Fruit fly (Drosophila melanogaster): ENCODE results near the gene Vha26.
A peak's percentile ranks its signal among the peaks of the same experiment; 100 is the strongest.

Vha26 gene

DNA sequence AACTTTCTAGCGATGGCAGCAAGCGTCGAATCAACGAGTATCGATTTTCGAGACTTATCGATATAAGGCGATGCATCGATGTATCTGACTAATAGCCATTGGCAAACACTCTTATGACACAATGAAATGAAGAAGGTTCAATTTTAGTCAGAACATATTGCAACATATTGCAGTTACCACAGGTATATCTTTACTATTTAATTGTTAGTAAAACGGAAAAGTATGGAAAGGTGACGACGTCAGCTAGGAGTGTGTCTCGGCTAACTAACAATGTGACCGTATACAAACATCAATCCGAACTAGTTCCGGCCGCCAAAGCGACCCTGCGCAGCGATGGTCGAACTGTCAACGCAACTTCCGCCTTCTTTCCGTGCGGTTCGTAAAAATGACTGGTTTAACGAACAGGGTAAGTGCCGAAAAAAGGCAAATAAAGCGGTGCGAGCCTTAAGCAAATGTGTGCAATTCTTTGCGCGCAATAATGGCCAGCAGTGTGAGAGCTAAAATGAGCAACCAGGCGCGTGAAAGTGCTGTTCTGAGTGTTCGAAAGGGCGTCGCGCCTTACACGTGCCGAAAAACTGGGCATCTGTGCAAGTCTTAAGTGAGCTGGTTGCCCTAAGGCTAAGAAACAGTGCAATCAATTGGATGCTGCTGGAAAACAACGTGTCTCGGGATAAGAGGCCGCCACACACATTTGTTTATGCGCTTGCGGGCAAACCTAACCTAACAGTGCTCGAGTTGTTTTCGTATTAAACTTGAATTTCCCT is 32.7 kb downstream of the Vha26 start, which contains the start of the genes Dph4, Spec2 and RpL13A (continued):
- TF ChIP-seq sc (optimal IDR thresholded peaks at IDR 0.05) (no peak), sc (GFP tag; optimal IDR thresholded peaks at IDR 0.05) (peak; percentile 86), pita (GFP tag; optimal IDR thresholded peaks at IDR 0.05) (peak; percentile 87), crc (GFP tag; optimal IDR thresholded peaks at IDR 0.05) (peak; percentile 90), Ets65A (GFP tag) (peak; percentile 98), MESR4 (GFP tag; optimal IDR thresholded peaks at IDR 0.05) (peak; percentile 100), Aef1 (GFP tag; IDR thresholded peaks at IDR 0.05) (no peak), CG10267 (tag; optimal IDR thresholded peaks at IDR 0.05) (peak; percentile 90), zen2 (GFP tag; IDR thresholded peaks at IDR 0.05; ENCODE audit: partially characterized antibody) (no peak), bcd (GFP tag; optimal IDR thresholded peaks at IDR 0.05) (peak; percentile 96), sima (GFP tag; optimal IDR thresholded peaks at IDR 0.05) (peak; percentile 82), Eip74EF (GFP tag; optimal IDR thresholded peaks at IDR 0.05) (peak in 1 of 2 experiments; percentile 79), PHDP (tag; optimal IDR thresholded peaks at IDR 0.05) (peak; percentile 92), Med (GFP tag) (peak; percentile 99), cad (GFP tag; optimal IDR thresholded peaks at IDR 0.05) (no peak), CG8290 (GFP tag; optimal IDR thresholded peaks at IDR 0.05) (peak; percentile 95), CG8290 (tag; optimal IDR thresholded peaks at IDR 0.05) (peak; percentile 88 to 97), her (GFP tag; optimal IDR thresholded peaks at IDR 0.05) (peak; percentile 93), CG1792 (GFP tag; optimal IDR thresholded peaks at IDR 0.05) (peak; percentile 88), CG13296 (GFP tag; optimal IDR thresholded peaks at IDR 0.05) (peak; percentile 95), klu (GFP tag; IDR thresholded peaks at IDR 0.05) (no peak), btn (GFP tag; optimal IDR thresholded peaks at IDR 0.05) (peak; percentile 93), kni (GFP tag; optimal IDR thresholded peaks at IDR 0.05) (peak; percentile 93), Mes4 (GFP tag; optimal IDR thresholded peaks at IDR 0.05) (peak; percentile 98), TFAM (GFP tag; optimal IDR thresholded peaks at IDR 0.05) (peak; percentile 83), dysf (GFP tag; IDR thresholded peaks at IDR 0.05) (no peak), CG8359 (GFP tag; optimal IDR thresholded peaks at IDR 0.05; ENCODE audit: borderline replicate concordance) (peak; percentile 85), pfk (GFP tag; optimal IDR thresholded peaks at IDR 0.05) (peak; percentile 84), ash1 (GFP tag; optimal IDR thresholded peaks at IDR 0.05) (peak; percentile 98), CG17912 (GFP tag; optimal IDR thresholded peaks at IDR 0.05) (peak; percentile 99), fru (optimal IDR thresholded peaks at IDR 0.05) (no peak), CG18011 (GFP tag; optimal IDR thresholded peaks at IDR 0.05) (peak; percentile 87), dan (GFP tag; IDR thresholded peaks at IDR 0.05) (no peak), nau (GFP tag; optimal IDR thresholded peaks at IDR 0.05) (peak; percentile 94), tgo (GFP tag; IDR thresholded peaks at IDR 0.05) (no peak), Dad (GFP tag; optimal IDR thresholded peaks at IDR 0.05) (peak; percentile 94), gem (tag; optimal IDR thresholded peaks at IDR 0.05) (peak; percentile 72), onecut (GFP tag; IDR thresholded peaks at IDR 0.05) (peak; percentile 93), CG42726 (GFP tag; IDR thresholded peaks at IDR 0.05; ENCODE audit: partially characterized antibody) (no peak), shn (GFP tag; optimal IDR thresholded peaks at IDR 0.05) (peak; percentile 92), HmgZ (tag; optimal IDR thresholded peaks at IDR 0.05) (peak; percentile 94), zfh1 (GFP tag; IDR thresholded peaks at IDR 0.05) (no peak), CG6683 (GFP tag; optimal IDR thresholded peaks at IDR 0.05) (peak; percentile 89), CG7357 (GFP tag; IDR thresholded peaks at IDR 0.05) (no peak), mld (GFP tag; IDR thresholded peaks at IDR 0.05; ENCODE audit: partially characterized antibody) (no peak), CG2199 (GFP tag; IDR thresholded peaks at IDR 0.05) (no peak), CG12155 (GFP tag; optimal IDR thresholded peaks at IDR 0.05) (peak; percentile 89), CG4820 (GFP tag; optimal IDR thresholded peaks at IDR 0.05) (peak; percentile 75), Atf-2 (GFP tag; optimal IDR thresholded peaks at IDR 0.05) (peak; percentile 88), CG13123 (GFP tag; optimal IDR thresholded peaks at IDR 0.05) (peak; percentile 85)

Data from whole organism, embryonic.